Worm (Caenorhabditis elegans): Measurements from ENCODE around the gene Y52E8A.3.

DNA sequence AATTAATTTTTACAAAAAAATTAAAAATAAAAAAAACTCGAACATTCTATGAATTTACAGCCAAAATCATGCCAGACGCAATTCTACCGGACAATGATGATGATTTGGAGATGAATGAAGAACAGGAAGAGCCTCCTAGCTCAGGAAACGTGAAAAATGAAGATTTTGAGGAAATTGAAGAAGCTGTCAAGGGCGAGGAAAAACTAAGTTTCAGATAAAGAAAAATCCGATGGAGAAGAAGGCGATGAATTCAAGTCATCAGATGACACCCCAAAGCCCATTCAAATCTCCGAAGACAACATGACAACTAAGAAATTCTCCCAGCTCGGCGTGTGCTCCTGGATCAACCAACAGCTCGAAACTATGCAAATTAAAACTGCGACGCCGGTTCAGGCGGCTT, 15.0 kb upstream of the Y52E8A.3 start, which contains the start of gene Y52E8A.1:
- TF ChIP-seq ztf-4 (tag; optimal IDR thresholded peaks at IDR 0.05) (no peak), nhr-11 (tag; optimal IDR thresholded peaks at IDR 0.05) (no peak), nfya-1 (tag; optimal IDR thresholded peaks at IDR 0.05; ENCODE audit: insufficient read depth) (no peak), snpc-4 (tag; optimal IDR thresholded peaks at IDR 0.05) (no peak), skn-1 (tag; optimal IDR thresholded peaks at IDR 0.05) (no peak), ceh-16 (tag; optimal IDR thresholded peaks at IDR 0.05) (no peak), nhr-12 (tag; optimal IDR thresholded peaks at IDR 0.05) (no peak), jun-1 (tag; optimal IDR thresholded peaks at IDR 0.05) (no peak), nhr-76 (tag; optimal IDR thresholded peaks at IDR 0.05) (no peak), ztf-11 (tag; optimal IDR thresholded peaks at IDR 0.05) (no peak), nhr-25 (tag; optimal IDR thresholded peaks at IDR 0.05) (no peak), fkh-10 (GFP tag; optimal IDR thresholded peaks at IDR 0.05) (no peak), unc-39 (tag; optimal IDR thresholded peaks at IDR 0.05) (no peak), egl-27 (tag; optimal IDR thresholded peaks at IDR 0.05) (no peak)

Measured in whole organism, L3 larva.